Worm (Caenorhabditis elegans): ENCODE measurements around the gene srh-83.

Gene srh-83

DNA sequence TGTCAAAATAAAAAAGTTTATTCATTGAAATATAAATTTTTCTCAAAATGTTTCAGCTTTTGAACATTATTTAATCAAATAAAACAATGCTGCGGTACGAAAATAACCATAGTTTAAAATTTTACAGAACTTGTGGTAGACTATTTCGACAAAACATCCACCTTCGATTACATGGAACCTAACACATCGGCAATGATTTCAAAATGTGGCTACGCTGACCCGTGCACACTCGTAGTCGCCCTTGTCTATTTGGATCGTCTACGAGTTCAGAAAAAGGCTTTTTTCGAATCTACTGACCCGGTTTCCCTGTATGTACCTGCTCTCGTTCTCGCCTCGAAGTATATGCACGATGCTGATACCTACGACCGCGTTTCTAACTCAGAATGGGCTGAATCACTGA lies 32.7 kb downstream of the srh-83 start:
- TF ChIP-seq nhr-12 (tag; optimal IDR thresholded peaks at IDR 0.05) = no peak
- TF ChIP-seq elt-3 (tag; optimal IDR thresholded peaks at IDR 0.05) = no peak
- TF ChIP-seq lsy-2 (tag; optimal IDR thresholded peaks at IDR 0.05) = no peak
- no peak for TF ChIP-seq egl-27 (tag; optimal IDR thresholded peaks at IDR 0.05)
- TF ChIP-seq R02D3.7 (tag; optimal IDR thresholded peaks at IDR 0.05) = no peak
- TF ChIP-seq nhr-237 (tag; optimal IDR thresholded peaks at IDR 0.05) = no peak
- TF ChIP-seq Y55F3AM.14 (GFP tag; optimal IDR thresholded peaks at IDR 0.05) = no peak
- TF ChIP-seq aly-2 (tag; optimal IDR thresholded peaks at IDR 0.05) = no peak
- no peak for TF ChIP-seq mdl-1 (tag; optimal IDR thresholded peaks at IDR 0.05)
- no peak for TF ChIP-seq zag-1 (tag; optimal IDR thresholded peaks at IDR 0.05)

DNA sequence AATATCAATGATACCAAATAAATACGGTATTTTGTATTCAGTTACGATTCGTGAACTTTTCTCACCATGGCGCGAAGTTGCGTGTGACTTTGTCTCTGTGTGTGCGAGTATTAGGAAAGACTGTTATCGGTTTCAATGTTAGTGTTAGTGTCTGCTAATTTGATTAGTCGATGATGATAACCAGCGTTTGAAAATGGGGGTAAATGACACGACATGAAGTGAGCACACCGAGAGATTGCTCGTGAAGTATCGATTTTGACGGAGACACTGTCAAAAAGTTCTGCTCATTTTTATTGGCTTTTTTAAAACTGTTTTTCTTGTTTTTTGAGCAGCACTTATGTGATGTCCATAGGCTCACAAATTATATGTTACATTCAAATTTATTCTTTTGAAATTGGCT lies 34.1 kb downstream of the srh-83 start:
- TF ChIP-seq ceh-82 (tag; optimal IDR thresholded peaks at IDR 0.05) (no peak), nhr-10 (tag; optimal IDR thresholded peaks at IDR 0.05) (no peak), alr-1 (tag; optimal IDR thresholded peaks at IDR 0.05) (no peak), zag-1 (tag; optimal IDR thresholded peaks at IDR 0.05) (no peak), ceh-16 (tag; optimal IDR thresholded peaks at IDR 0.05) (no peak), ama-1 (optimal IDR thresholded peaks at IDR 0.05) (peak; percentile 65), C34F6.9 (tag; optimal IDR thresholded peaks at IDR 0.05) (no peak), unc-62 (GFP tag; optimal IDR thresholded peaks at IDR 0.05) (no peak), nhr-11 (tag; optimal IDR thresholded peaks at IDR 0.05) (no peak), gmeb-1 (tag; optimal IDR thresholded peaks at IDR 0.05) (peak; percentile 4), ZK546.5 (tag; optimal IDR thresholded peaks at IDR 0.05) (no peak), F13H6.1 (tag; optimal IDR thresholded peaks at IDR 0.05) (peak; percentile 20), lin-11 (tag; optimal IDR thresholded peaks at IDR 0.05) (no peak), nhr-129 (tag; optimal IDR thresholded peaks at IDR 0.05) (peak; percentile 18), mab-5 (tag; optimal IDR thresholded peaks at IDR 0.05) (no peak), nhr-23 (tag; optimal IDR thresholded peaks at IDR 0.05) (no peak), crh-2 (tag; optimal IDR thresholded peaks at IDR 0.05) (peak; percentile 67), fos-1 (tag; optimal IDR thresholded peaks at IDR 0.05) (peak; percentile 83), sma-9 (GFP tag; optimal IDR thresholded peaks at IDR 0.05) (peak; percentile 14), sma-9 (tag; optimal IDR thresholded peaks at IDR 0.05) (no peak), Y55F3AM.14 (GFP tag; optimal IDR thresholded peaks at IDR 0.05) (no peak), sem-4 (tag; optimal IDR thresholded peaks at IDR 0.05) (no peak), sma-3 (GFP tag; optimal IDR thresholded peaks at IDR 0.05) (peak; percentile 6), lin-39 (tag; optimal IDR thresholded peaks at IDR 0.05) (no peak)

DNA sequence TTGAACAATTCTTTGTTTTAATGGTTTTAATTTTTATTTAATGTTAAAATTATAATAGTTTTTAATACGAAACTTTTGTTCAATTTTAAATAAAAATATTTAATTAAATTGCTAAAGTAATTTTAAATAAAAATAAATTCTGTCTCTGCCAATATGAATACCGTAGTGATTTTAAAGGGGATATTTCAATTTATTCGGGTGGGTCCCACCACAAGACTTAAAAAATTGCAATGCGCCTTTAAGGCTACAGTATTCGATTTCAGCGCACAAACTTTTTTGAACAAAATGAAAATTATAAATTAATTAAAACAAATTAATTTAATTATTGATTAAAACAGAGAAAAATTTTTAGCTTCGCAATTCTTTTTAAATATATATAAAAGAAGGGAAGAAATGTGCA lies 34.8 kb downstream of the srh-83 start:
- TF ChIP-seq ZK546.5 (tag; optimal IDR thresholded peaks at IDR 0.05) = no peak
- TF ChIP-seq nhr-10 (tag; optimal IDR thresholded peaks at IDR 0.05) = no peak
- TF ChIP-seq zag-1 (tag; optimal IDR thresholded peaks at IDR 0.05) = no peak
- no peak for TF ChIP-seq lin-11 (tag; optimal IDR thresholded peaks at IDR 0.05)
- TF ChIP-seq F13H6.1 (tag; optimal IDR thresholded peaks at IDR 0.05) = no peak
- TF ChIP-seq nhr-6 (tag; optimal IDR thresholded peaks at IDR 0.05) = no peak
- TF ChIP-seq nhr-11 (tag; optimal IDR thresholded peaks at IDR 0.05) = no peak
- TF ChIP-seq unc-62 (GFP tag; optimal IDR thresholded peaks at IDR 0.05) = no peak
- TF ChIP-seq egl-27 (tag; optimal IDR thresholded peaks at IDR 0.05) = no peak
- no peak for TF ChIP-seq crh-2 (tag; optimal IDR thresholded peaks at IDR 0.05)
- no peak for TF ChIP-seq Y55F3AM.14 (GFP tag; optimal IDR thresholded peaks at IDR 0.05)
- no peak for TF ChIP-seq gmeb-1 (tag; optimal IDR thresholded peaks at IDR 0.05)
- TF ChIP-seq mab-5 (tag; optimal IDR thresholded peaks at IDR 0.05) = no peak
- no peak for TF ChIP-seq peb-1 (tag; optimal IDR thresholded peaks at IDR 0.05)
- no peak for TF ChIP-seq nhr-23 (tag; optimal IDR thresholded peaks at IDR 0.05)
- TF ChIP-seq ceh-82 (tag; optimal IDR thresholded peaks at IDR 0.05) = no peak
- no peak for TF ChIP-seq sma-9 (GFP tag; optimal IDR thresholded peaks at IDR 0.05)
- no peak for TF ChIP-seq sma-9 (tag; optimal IDR thresholded peaks at IDR 0.05)

DNA sequence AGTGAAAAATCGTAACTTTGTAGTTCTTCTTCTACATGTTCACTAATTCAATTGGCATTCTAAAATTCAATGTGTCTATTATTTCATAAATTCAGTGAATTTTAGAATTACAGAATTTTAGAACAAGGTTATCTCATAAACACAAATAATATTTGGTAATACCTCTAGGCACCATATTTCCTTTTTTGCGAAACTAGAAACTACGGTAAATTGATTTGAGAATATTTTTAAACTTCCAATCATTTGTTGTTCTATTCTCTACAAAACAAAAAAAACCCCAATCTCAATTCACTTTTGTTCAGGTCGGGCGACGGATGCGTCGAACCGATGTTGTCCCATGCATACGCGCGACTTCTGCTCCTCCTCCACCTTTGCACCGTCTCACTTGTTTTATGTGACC lies 35.6 kb downstream of the srh-83 start, which contains the start of gene F09G2.1:
F09G2.1 (plus strand) TSS at position 301 of the 400 bp plus-strand sequence.
- TF ChIP-seq nhr-25 (tag; optimal IDR thresholded peaks at IDR 0.05) (no peak), unc-39 (tag; optimal IDR thresholded peaks at IDR 0.05) (no peak), C34F6.9 (tag; optimal IDR thresholded peaks at IDR 0.05) (no peak), nhr-23 (tag; optimal IDR thresholded peaks at IDR 0.05) (no peak), sma-9 (GFP tag; optimal IDR thresholded peaks at IDR 0.05) (no peak), sma-9 (tag; optimal IDR thresholded peaks at IDR 0.05) (no peak), ceh-16 (tag; optimal IDR thresholded peaks at IDR 0.05) (no peak), crh-2 (tag; optimal IDR thresholded peaks at IDR 0.05) (no peak), skn-1 (tag; optimal IDR thresholded peaks at IDR 0.05) (no peak), unc-62 (GFP tag; optimal IDR thresholded peaks at IDR 0.05) (no peak), R02D3.7 (tag; optimal IDR thresholded peaks at IDR 0.05) (no peak), ZK546.5 (tag; optimal IDR thresholded peaks at IDR 0.05) (no peak), nhr-10 (tag; optimal IDR thresholded peaks at IDR 0.05) (no peak), dmd-4 (tag; optimal IDR thresholded peaks at IDR 0.05) (no peak), sem-4 (tag; optimal IDR thresholded peaks at IDR 0.05) (no peak)
